Worm (Caenorhabditis elegans) whole organism, L2 larva: ENCODE measurements around the gene Y54E2A.10.

ENCODE experiments used
- egl-27 ChIP-seq: sonication (generic microtip); optimal IDR thresholded peaks from 3 replicates; lab custom pipeline; 2017; ENCODE audit warnings: missing biosample characterization, missing genetic modification reagents, missing genetic modification characterization
- elt-3 ChIP-seq: sonication (generic microtip); optimal IDR thresholded peaks from 2 replicates; lab custom pipeline; 2017; ENCODE audit warnings: missing biosample characterization, missing genetic modification characterization
- nhr-10 ChIP-seq: sonication (generic microtip); optimal IDR thresholded peaks from 2 replicates; lab custom pipeline; 2017; ENCODE audit warnings: missing biosample characterization, missing genetic modification characterization
- nhr-237 ChIP-seq: fragments of 150-350 bp; optimal IDR thresholded peaks from 2 replicates; lab custom pipeline; 2014; ENCODE audit warnings: missing biosample characterization, missing genetic modification characterization

DNA sequence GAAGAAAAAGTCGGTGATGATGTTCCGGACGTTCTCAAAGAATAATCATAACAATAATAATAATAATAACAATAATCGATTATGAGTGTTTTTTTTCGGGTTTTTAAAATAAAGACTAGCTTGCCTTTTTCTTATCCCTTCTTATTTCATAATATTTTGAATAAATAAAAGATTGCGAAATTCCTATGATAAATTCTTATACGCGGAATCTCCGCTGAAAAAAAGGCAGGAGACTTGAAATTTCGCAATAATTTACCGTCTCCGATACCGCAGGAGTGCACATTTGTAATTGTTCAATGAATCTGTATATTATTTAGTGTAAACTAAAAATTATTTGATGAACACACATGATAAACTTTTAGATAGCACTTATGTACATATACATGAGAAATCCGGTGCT lies 1.6 kb downstream of the Y54E2A.10 start:
- no peak for TF ChIP-seq nhr-10 (tag; lab: Kevin White, UChicago)
- no peak for TF ChIP-seq egl-27 (tag; lab: Kevin White, UChicago)
- TF ChIP-seq elt-3: no peak
- no peak for TF ChIP-seq nhr-237 (tag; lab: Kevin White, UChicago)
